Worm (Caenorhabditis elegans): ENCODE measurements around the gene C02B8.3.

Gene C02B8.3

ce11 chrX:8155969-8156368 lies 16.7 kb downstream of the C02B8.3 start:
- TF ChIP-seq mbf-1 (tag; optimal IDR thresholded peaks at IDR 0.05) (no peak), fos-1 (tag; optimal IDR thresholded peaks at IDR 0.05) (no peak), F13H6.1 (tag; optimal IDR thresholded peaks at IDR 0.05) (no peak), aly-2 (tag; optimal IDR thresholded peaks at IDR 0.05) (no peak), nhr-11 (tag; optimal IDR thresholded peaks at IDR 0.05) (no peak), elt-3 (tag; optimal IDR thresholded peaks at IDR 0.05) (no peak), Y55F3AM.14 (GFP tag; optimal IDR thresholded peaks at IDR 0.05) (peak; percentile 34), mdl-1 (tag; optimal IDR thresholded peaks at IDR 0.05) (no peak), unc-39 (tag; optimal IDR thresholded peaks at IDR 0.05) (no peak), nhr-12 (tag; optimal IDR thresholded peaks at IDR 0.05) (no peak), ZK546.5 (tag; optimal IDR thresholded peaks at IDR 0.05) (no peak), nhr-25 (tag; optimal IDR thresholded peaks at IDR 0.05) (no peak), nhr-6 (tag; optimal IDR thresholded peaks at IDR 0.05) (no peak), nhr-10 (tag; optimal IDR thresholded peaks at IDR 0.05) (no peak), R02D3.7 (tag; optimal IDR thresholded peaks at IDR 0.05) (no peak), blmp-1 (tag; optimal IDR thresholded peaks at IDR 0.05; ENCODE audit: insufficient read depth) (no peak), lin-13 (GFP tag; optimal IDR thresholded peaks at IDR 0.05) (no peak), unc-62 (GFP tag; optimal IDR thresholded peaks at IDR 0.05) (no peak), unc-55 (GFP tag; optimal IDR thresholded peaks at IDR 0.05) (peak; percentile 20), dmd-4 (tag; optimal IDR thresholded peaks at IDR 0.05) (no peak), crh-2 (tag; optimal IDR thresholded peaks at IDR 0.05) (peak; percentile 7), ama-1 (optimal IDR thresholded peaks at IDR 0.05) (no peak), sem-4 (tag; optimal IDR thresholded peaks at IDR 0.05) (no peak), ceh-82 (tag; optimal IDR thresholded peaks at IDR 0.05) (no peak), sma-3 (GFP tag; optimal IDR thresholded peaks at IDR 0.05) (no peak), C34F6.9 (tag; optimal IDR thresholded peaks at IDR 0.05) (no peak), zag-1 (tag; optimal IDR thresholded peaks at IDR 0.05) (no peak), nhr-23 (tag; optimal IDR thresholded peaks at IDR 0.05) (no peak), mab-5 (tag; optimal IDR thresholded peaks at IDR 0.05) (no peak), nhr-21 (tag; optimal IDR thresholded peaks at IDR 0.05) (no peak), sma-9 (GFP tag; optimal IDR thresholded peaks at IDR 0.05) (peak; percentile 44), sma-9 (tag; optimal IDR thresholded peaks at IDR 0.05) (no peak), ztf-1 (GFP tag; conservative IDR thresholded peaks at IDR 0.05) (no peak), lsy-2 (tag; optimal IDR thresholded peaks at IDR 0.05) (no peak), ztf-11 (tag; optimal IDR thresholded peaks at IDR 0.05) (no peak), nhr-237 (tag; optimal IDR thresholded peaks at IDR 0.05) (no peak), egl-27 (tag; optimal IDR thresholded peaks at IDR 0.05) (no peak), nhr-77 (tag; optimal IDR thresholded peaks at IDR 0.05) (no peak), skn-1 (tag; optimal IDR thresholded peaks at IDR 0.05) (no peak), gmeb-1 (tag; optimal IDR thresholded peaks at IDR 0.05) (no peak), lin-11 (tag; optimal IDR thresholded peaks at IDR 0.05) (peak; percentile 11), ceh-16 (tag; optimal IDR thresholded peaks at IDR 0.05) (no peak), ztf-4 (tag; optimal IDR thresholded peaks at IDR 0.05) (no peak), lin-39 (tag; optimal IDR thresholded peaks at IDR 0.05) (no peak), nhr-129 (tag; optimal IDR thresholded peaks at IDR 0.05) (no peak)

DNA sequence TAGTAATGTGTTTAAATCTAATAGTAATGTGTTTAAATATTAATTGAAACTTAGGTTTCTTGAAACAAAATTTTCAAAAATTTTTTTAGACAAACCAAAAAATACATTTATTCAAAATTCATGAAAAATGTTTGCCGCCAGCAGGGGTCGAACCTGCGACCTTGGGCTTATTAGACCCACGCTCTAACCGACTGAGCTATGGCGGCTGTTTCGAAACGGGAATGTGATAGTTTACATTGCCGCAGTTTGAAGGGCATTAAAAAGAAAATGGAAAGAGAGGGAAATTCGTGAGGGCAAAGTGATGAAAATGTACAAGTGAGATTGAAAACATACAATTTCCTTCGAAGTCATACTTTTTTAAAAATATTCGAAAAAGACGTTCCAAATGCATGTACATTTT lies 17.3 kb downstream of the C02B8.3 start:
- no peak for TF ChIP-seq aly-2 (tag; optimal IDR thresholded peaks at IDR 0.05)
- TF ChIP-seq ztf-11 (tag; optimal IDR thresholded peaks at IDR 0.05) = no peak
- no peak for TF ChIP-seq zag-1 (tag; optimal IDR thresholded peaks at IDR 0.05)
- no peak for TF ChIP-seq elt-1 (tag; optimal IDR thresholded peaks at IDR 0.05)
- TF ChIP-seq fos-1 (tag; optimal IDR thresholded peaks at IDR 0.05) = peak; percentile 38
- peak in 1 of 2 experiments; percentile 32 for TF ChIP-seq lsy-2 (tag; optimal IDR thresholded peaks at IDR 0.05)
- TF ChIP-seq lin-39 (tag; optimal IDR thresholded peaks at IDR 0.05) = no peak
- no peak for TF ChIP-seq unc-55 (GFP tag; optimal IDR thresholded peaks at IDR 0.05)
- no peak for TF ChIP-seq skn-1 (tag; optimal IDR thresholded peaks at IDR 0.05)
- TF ChIP-seq ama-1 (optimal IDR thresholded peaks at IDR 0.05) = no peak
- no peak for TF ChIP-seq mbf-1 (tag; optimal IDR thresholded peaks at IDR 0.05)
- TF ChIP-seq lin-13 (GFP tag; optimal IDR thresholded peaks at IDR 0.05) = peak; percentile 28
- TF ChIP-seq mdl-1 (tag; optimal IDR thresholded peaks at IDR 0.05) = no peak
- TF ChIP-seq alr-1 (tag; optimal IDR thresholded peaks at IDR 0.05) = no peak
- TF ChIP-seq gmeb-1 (tag; optimal IDR thresholded peaks at IDR 0.05) = peak; percentile 63
- no peak for TF ChIP-seq dmd-4 (tag; optimal IDR thresholded peaks at IDR 0.05)
- TF ChIP-seq Y55F3AM.14 (GFP tag; optimal IDR thresholded peaks at IDR 0.05) = no peak
- TF ChIP-seq elt-3 (tag; optimal IDR thresholded peaks at IDR 0.05) = no peak
- peak; percentile 15 for TF ChIP-seq F13H6.1 (tag; optimal IDR thresholded peaks at IDR 0.05)
- no peak for TF ChIP-seq nhr-23 (tag; optimal IDR thresholded peaks at IDR 0.05)
- TF ChIP-seq nhr-25 (tag; optimal IDR thresholded peaks at IDR 0.05) = peak; percentile 2
- no peak for TF ChIP-seq R02D3.7 (tag; optimal IDR thresholded peaks at IDR 0.05)
- TF ChIP-seq sma-3 (GFP tag; optimal IDR thresholded peaks at IDR 0.05) = peak; percentile 37
- peak; percentile 48 for TF ChIP-seq nhr-129 (tag; optimal IDR thresholded peaks at IDR 0.05)
- TF ChIP-seq nhr-21 (tag; optimal IDR thresholded peaks at IDR 0.05) = peak; percentile 21
- no peak for TF ChIP-seq lin-11 (tag; optimal IDR thresholded peaks at IDR 0.05)
- no peak for TF ChIP-seq nhr-77 (tag; optimal IDR thresholded peaks at IDR 0.05)
- no peak for TF ChIP-seq mab-5 (tag; optimal IDR thresholded peaks at IDR 0.05)
- TF ChIP-seq snpc-4 (tag; optimal IDR thresholded peaks at IDR 0.05) = no peak
- TF ChIP-seq nhr-237 (tag; optimal IDR thresholded peaks at IDR 0.05) = no peak
- no peak for TF ChIP-seq sem-4 (tag; optimal IDR thresholded peaks at IDR 0.05)
- peak; percentile 16 for TF ChIP-seq ceh-16 (tag; optimal IDR thresholded peaks at IDR 0.05)
- peak; percentile 50 for TF ChIP-seq crh-2 (tag; optimal IDR thresholded peaks at IDR 0.05)
- no peak for TF ChIP-seq ztf-1 (GFP tag; conservative IDR thresholded peaks at IDR 0.05)
- no peak for TF ChIP-seq unc-62 (GFP tag; optimal IDR thresholded peaks at IDR 0.05)
- no peak for TF ChIP-seq egl-27 (tag; optimal IDR thresholded peaks at IDR 0.05)
- no peak for TF ChIP-seq peb-1 (tag; optimal IDR thresholded peaks at IDR 0.05)
- no peak for TF ChIP-seq unc-39 (tag; optimal IDR thresholded peaks at IDR 0.05)
- no peak for TF ChIP-seq nhr-10 (tag; optimal IDR thresholded peaks at IDR 0.05)
- TF ChIP-seq ceh-82 (tag; optimal IDR thresholded peaks at IDR 0.05) = no peak
